Worm (Caenorhabditis elegans) whole organism, early embryonic: Measurements from ENCODE around the gene C08B6.14.

Experiments
- B0310.2 ChIP-seq: sonication (generic microtip); optimal IDR thresholded peaks from 2 replicates; lab custom pipeline; 2016; ENCODE audit warnings: mild to moderate bottlenecking, missing genetic modification characterization, missing compliant biosample characterization
- F13C5.2 ChIP-seq: sonication (generic microtip); optimal IDR thresholded peaks from 2 replicates; lab custom pipeline; 2017; ENCODE audit warnings: mild to moderate bottlenecking, missing genetic modification characterization, inconsistent platforms, missing compliant biosample characterization
- aly-1 ChIP-seq: sonication (generic microtip); optimal IDR thresholded peaks from 2 replicates; lab custom pipeline; 2016; ENCODE audit warnings: missing genetic modification characterization, missing compliant biosample characterization
- ama-1 ChIP-seq: fragments of 150-350 bp; optimal IDR thresholded peaks from 2 replicates; lab custom pipeline; 2014
- ceh-13 ChIP-seq: fragments of 200-800 bp; sonication (Bioruptor generic); optimal IDR thresholded peaks from 2 replicates; lab custom pipeline; 2018; ENCODE audit warnings: mild to moderate bottlenecking, missing genetic modification characterization, missing compliant biosample characterization
- ceh-36 ChIP-seq: sonication (generic microtip); optimal IDR thresholded peaks from 2 replicates; lab custom pipeline; 2016; ENCODE audit warnings: missing genetic modification characterization, inconsistent platforms, missing compliant biosample characterization
- ets-7 ChIP-seq: sonication (generic microtip); optimal IDR thresholded peaks from 2 replicates; lab custom pipeline; 2016; ENCODE audit warnings: missing genotype, missing genetic modification characterization, missing compliant biosample characterization
- flt-1 ChIP-seq: fragments of 200-800 bp; sonication (Bioruptor generic); IDR thresholded peaks from 2 replicates; pipeline ENCODE4 v1.3.6; 2022; ENCODE audit warnings: missing genetic modification characterization, missing compliant biosample characterization
- hmbx-1 ChIP-seq: sonication (generic microtip); optimal IDR thresholded peaks from 2 replicates; lab custom pipeline; 2016; ENCODE audit warnings: mild to moderate bottlenecking, missing genetic modification characterization, missing compliant biosample characterization
- hmg-4 ChIP-seq: fragments of 200-800 bp; sonication (Bioruptor generic); optimal IDR thresholded peaks from 2 replicates; lab custom pipeline; 2018; ENCODE audit warnings: mild to moderate bottlenecking, missing genetic modification characterization, missing compliant biosample characterization
- hnd-1 ChIP-seq: sonication (generic microtip); optimal IDR thresholded peaks from 2 replicates; lab custom pipeline; 2016; ENCODE audit warnings: missing genetic modification characterization, missing compliant biosample characterization
- pes-1 ChIP-seq: fragments of 200-800 bp; sonication (Bioruptor generic); IDR thresholded peaks from 2 replicates; pipeline ENCODE4 v1.3.6; 2022; ENCODE audit warnings: missing genetic modification reagents, missing genetic modification characterization, missing compliant biosample characterization
- scrt-1 ChIP-seq: fragments of 200-800 bp; sonication (Bioruptor generic); IDR thresholded peaks from 2 replicates; pipeline ENCODE4 v1.3.6; 2022; ENCODE audit warnings: missing genetic modification characterization, missing compliant biosample characterization
- sea-1 ChIP-seq: fragments of 200-800 bp; sonication (Bioruptor generic); conservative IDR thresholded peaks from 2 replicates; pipeline ENCODE4 v1.3.6; 2022; ENCODE audit warnings: missing genetic modification characterization, missing compliant biosample characterization
- tbx-11 ChIP-seq: fragments of 200-800 bp; sonication (Bioruptor generic); IDR thresholded peaks from 2 replicates; pipeline ENCODE4 v1.3.6; 2022; ENCODE audit warnings: missing genetic modification characterization, missing compliant biosample characterization
- tbx-37 ChIP-seq: fragments of 200-800 bp; sonication (Bioruptor generic); conservative IDR thresholded peaks from 2 replicates; pipeline ENCODE4 v1.3.6; 2022; ENCODE audit warnings: missing genetic modification reagents, missing genetic modification characterization, missing compliant biosample characterization
- tra-4 ChIP-seq: sonication (generic microtip); optimal IDR thresholded peaks from 2 replicates; lab custom pipeline; 2017; ENCODE audit warnings: missing genetic modification characterization, missing compliant biosample characterization

Gene C08B6.14

ce11 chrV:10084864-10085263, 17.0 kb downstream of the C08B6.14 start, which contains the start of gene R04B5.6:
Gene R04B5.6, plus strand, starts transcription at chrV:10085164.
- TF ChIP-seq B0310.2 (tag; lab: Kevin White, UChicago) = no peak

- TF ChIP-seq hnd-1 (tag; lab: Kevin White, UChicago) (no peak), tbx-11 (no peak), flt-1 (no peak), tbx-37 (GFP tag; lab: Robert Waterston, UW) (no peak), ets-7 (tag; lab: Kevin White, UChicago) (no peak), F13C5.2 (tag; lab: Kevin White, UChicago) (no peak), ceh-36 (tag; lab: Kevin White, UChicago) (no peak), pes-1 (GFP tag; lab: Robert Waterston, UW) (no peak), scrt-1 (GFP tag; lab: Robert Waterston, UW) (no peak), sea-1 (GFP tag; lab: Robert Waterston, UW) (no peak), hmg-4 (GFP tag; lab: Kevin White, UChicago) (no peak)
Observed at ce11 chrV:10083999-10084468, 17.8 kb downstream of the C08B6.14 start, which contains the start of gene nhr-12. Gene nhr-12, minus strand, starts transcription at chrV:10084049.

- TF ChIP-seq B0310.2 (tag; lab: Kevin White, UChicago) (no peak), hmg-4 (GFP tag; lab: Kevin White, UChicago) (no peak), tra-4 (tag; lab: Kevin White, UChicago) (no peak), pes-1 (GFP tag; lab: Robert Waterston, UW) (no peak), hnd-1 (tag; lab: Kevin White, UChicago) (no peak), tbx-11 (no peak)
Observed at ce11 chrV:10081636-10082035, 20.2 kb downstream of the C08B6.14 start, which contains the start of gene nhr-205. Gene nhr-205, minus strand, starts transcription at chrV:10081776.

ce11 chrV:10080905-10081304, 20.9 kb downstream of the C08B6.14 start:
- TF ChIP-seq ama-1 (lab: Kevin White, UChicago) (no peak), tbx-37 (GFP tag; lab: Robert Waterston, UW) (no peak), tra-4 (tag; lab: Kevin White, UChicago) (no peak), ceh-36 (tag; lab: Kevin White, UChicago) (no peak), hmg-4 (GFP tag; lab: Kevin White, UChicago) (no peak), aly-1 (tag; lab: Kevin White, UChicago) (no peak), hmbx-1 (tag; lab: Kevin White, UChicago) (no peak), flt-1 (no peak), tbx-11 (no peak), pes-1 (GFP tag; lab: Robert Waterston, UW) (no peak), scrt-1 (GFP tag; lab: Robert Waterston, UW) (no peak), ets-7 (tag; lab: Kevin White, UChicago) (no peak), F13C5.2 (tag; lab: Kevin White, UChicago) (no peak)

- TF ChIP-seq ets-7 (tag; lab: Kevin White, UChicago) (no peak), ceh-13 (GFP tag; lab: Kevin White, UChicago) (no peak), aly-1 (tag; lab: Kevin White, UChicago) (no peak), B0310.2 (tag; lab: Kevin White, UChicago) (no peak), flt-1 (no peak), scrt-1 (GFP tag; lab: Robert Waterston, UW) (no peak), sea-1 (GFP tag; lab: Robert Waterston, UW) (no peak), ama-1 (lab: Kevin White, UChicago) (no peak), tbx-37 (GFP tag; lab: Robert Waterston, UW) (no peak)
Observed at ce11 chrV:10078244-10078643, 23.6 kb downstream of the C08B6.14 start, which contains the start of gene R04B5.1. Gene R04B5.1, minus strand, starts transcription at chrV:10078344.

- no peak for TF ChIP-seq ceh-13 (GFP tag; lab: Kevin White, UChicago)
- TF ChIP-seq F13C5.2 (tag; lab: Kevin White, UChicago) = no peak
- TF ChIP-seq hnd-1 (tag; lab: Kevin White, UChicago) = no peak
- TF ChIP-seq sea-1 (GFP tag; lab: Robert Waterston, UW) = no peak
- no peak for TF ChIP-seq scrt-1 (GFP tag; lab: Robert Waterston, UW)
- no peak for TF ChIP-seq aly-1 (tag; lab: Kevin White, UChicago)
- TF ChIP-seq pes-1 (GFP tag; lab: Robert Waterston, UW) = no peak
- no peak for TF ChIP-seq ets-7 (tag; lab: Kevin White, UChicago)
- TF ChIP-seq B0310.2 (tag; lab: Kevin White, UChicago) = no peak
- no peak for TF ChIP-seq tbx-11
- no peak for TF ChIP-seq hmbx-1 (tag; lab: Kevin White, UChicago)
- TF ChIP-seq tra-4 (tag; lab: Kevin White, UChicago) = no peak
Observed at ce11 chrV:10075441-10075840, 26.4 kb downstream of the C08B6.14 start, which contains the start of gene F57A8.7. Gene F57A8.7, plus strand, starts transcription at chrV:10075741.

ce11 chrV:10073793-10074192, 28.0 kb downstream of the C08B6.14 start, which contains the start of gene F57A8.6:
Gene F57A8.6, minus strand, starts transcription at chrV:10073893.
- TF ChIP-seq tbx-37 (GFP tag; lab: Robert Waterston, UW) (no peak), hnd-1 (tag; lab: Kevin White, UChicago) (no peak), F13C5.2 (tag; lab: Kevin White, UChicago) (no peak), hmg-4 (GFP tag; lab: Kevin White, UChicago) (no peak), ceh-13 (GFP tag; lab: Kevin White, UChicago) (no peak), tra-4 (tag; lab: Kevin White, UChicago) (no peak), flt-1 (no peak), ama-1 (lab: Kevin White, UChicago) (no peak), tbx-11 (no peak), aly-1 (tag; lab: Kevin White, UChicago) (no peak), scrt-1 (GFP tag; lab: Robert Waterston, UW) (no peak), sea-1 (GFP tag; lab: Robert Waterston, UW) (no peak), pes-1 (GFP tag; lab: Robert Waterston, UW) (no peak), ceh-36 (tag; lab: Kevin White, UChicago) (no peak), hmbx-1 (tag; lab: Kevin White, UChicago) (no peak), ets-7 (tag; lab: Kevin White, UChicago) (no peak)
